Fruit fly (Drosophila melanogaster): Measurements from ENCODE around the gene CG7218.

Gene CG7218

DNA sequence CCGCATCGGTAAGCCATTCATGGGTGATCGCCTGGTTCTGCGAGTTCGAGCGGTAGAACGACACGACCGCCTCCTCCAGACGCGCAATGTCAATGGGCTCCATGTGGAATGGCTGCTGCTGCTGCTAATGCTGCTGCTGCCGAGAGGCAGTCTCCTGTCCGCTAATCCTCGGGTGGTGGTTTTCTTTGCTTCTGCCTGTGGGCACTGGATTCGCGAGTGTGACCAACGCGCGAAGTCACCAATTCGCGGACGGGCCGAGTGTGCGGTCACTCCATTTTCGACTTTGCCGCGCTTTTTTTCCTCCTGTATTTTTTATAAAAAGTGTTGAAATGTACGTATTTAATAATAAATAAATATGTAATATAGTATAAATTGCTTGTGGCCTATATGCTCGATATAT, 19.0 kb upstream of the CG7218 start, which contains the start of gene cdm:
Gene cdm (minus strand): TSS at position 236 of the 400 bp plus-strand sequence.
- TF ChIP-seq EcR (GFP tag; optimal IDR thresholded peaks at IDR 0.05), result no peak

DNA sequence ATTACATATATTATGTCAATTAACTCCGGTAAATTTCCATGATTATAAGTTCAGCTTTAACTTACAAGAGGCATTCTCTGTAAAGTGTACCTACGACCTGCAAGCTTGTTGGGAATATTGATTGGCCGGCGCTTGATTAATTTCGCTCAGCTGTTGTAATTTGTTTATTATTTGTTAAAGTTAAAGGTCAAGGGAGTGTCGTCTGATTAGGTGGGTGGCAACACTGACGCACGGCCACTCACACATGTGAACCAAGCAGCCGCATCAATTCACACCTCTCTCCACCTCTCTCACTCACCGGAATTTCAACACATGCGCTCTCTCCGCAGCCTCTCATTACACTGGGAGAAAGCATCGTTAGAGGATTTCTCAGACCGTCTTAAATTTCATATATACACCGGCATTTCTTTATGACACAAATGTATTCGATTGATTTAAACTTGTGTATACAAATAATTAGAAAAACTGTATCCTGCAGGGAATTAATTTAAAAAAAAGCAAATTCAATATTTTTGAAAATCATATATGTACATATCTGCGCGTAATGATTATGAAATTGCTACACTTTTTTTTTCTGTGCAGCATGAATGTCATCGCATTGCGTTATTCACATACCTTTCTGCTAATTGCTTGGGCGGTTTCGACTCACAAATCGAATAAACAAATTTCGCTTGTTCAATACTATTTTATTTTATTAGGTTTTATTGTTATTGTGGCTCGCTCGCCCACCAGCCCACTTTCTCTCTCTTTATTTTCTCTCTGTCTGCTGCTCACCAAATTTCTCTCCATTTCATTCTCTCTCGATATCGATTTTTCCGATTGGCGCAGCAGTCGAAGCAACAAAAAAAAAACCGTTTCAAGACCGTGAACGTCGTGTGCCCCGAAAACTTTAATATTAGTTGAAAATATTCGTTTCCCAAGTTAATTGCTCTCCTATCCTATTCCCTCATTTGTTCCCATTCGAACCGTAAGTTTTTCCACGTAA, 8.1 kb upstream of the CG7218 start:
- TF ChIP-seq Dll (optimal IDR thresholded peaks at IDR 0.05), result no peak
- TF ChIP-seq pan (optimal IDR thresholded peaks at IDR 0.05), result no peak
- TF ChIP-seq usp (GFP tag; optimal IDR thresholded peaks at IDR 0.05), result no peak
- no peak for TF ChIP-seq CG8478 (optimal IDR thresholded peaks at IDR 0.05)
- TF ChIP-seq psq (optimal IDR thresholded peaks at IDR 0.05), result no peak
- no peak for TF ChIP-seq EcR (GFP tag; optimal IDR thresholded peaks at IDR 0.05)

DNA sequence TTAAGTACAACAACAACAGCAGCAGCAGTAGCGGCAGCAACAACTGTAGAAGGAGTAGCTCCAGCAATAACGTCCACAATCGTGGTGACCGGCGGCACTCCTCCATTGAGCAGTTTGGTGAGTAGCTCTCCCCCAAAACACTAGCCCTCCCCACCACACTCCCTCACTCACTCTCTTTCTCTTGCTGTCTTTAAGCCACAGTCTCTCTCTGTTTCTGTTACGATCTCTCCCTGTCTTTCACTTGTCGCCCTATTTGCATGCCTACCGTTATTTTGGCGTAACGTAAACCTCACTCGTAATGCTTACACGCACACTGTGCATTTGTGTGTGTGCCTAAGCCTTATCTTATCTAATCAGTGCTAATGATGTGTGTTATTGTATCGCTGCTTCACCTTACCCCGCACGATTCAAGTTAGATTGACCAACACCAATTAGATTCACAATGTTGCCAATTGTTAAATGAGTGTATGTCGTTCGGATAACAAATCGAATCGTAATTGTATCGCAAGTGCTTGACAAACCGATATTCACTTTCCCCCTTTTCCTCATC, 5.9 kb upstream of the CG7218 start:
- no peak for TF ChIP-seq CG8478 (optimal IDR thresholded peaks at IDR 0.05)
- TF ChIP-seq psq (optimal IDR thresholded peaks at IDR 0.05), result no peak
- TF ChIP-seq EcR (GFP tag; optimal IDR thresholded peaks at IDR 0.05), result no peak
- no peak for TF ChIP-seq Dll (optimal IDR thresholded peaks at IDR 0.05)
- no peak for TF ChIP-seq usp (GFP tag; optimal IDR thresholded peaks at IDR 0.05)
- TF ChIP-seq pan (optimal IDR thresholded peaks at IDR 0.05), result no peak

DNA sequence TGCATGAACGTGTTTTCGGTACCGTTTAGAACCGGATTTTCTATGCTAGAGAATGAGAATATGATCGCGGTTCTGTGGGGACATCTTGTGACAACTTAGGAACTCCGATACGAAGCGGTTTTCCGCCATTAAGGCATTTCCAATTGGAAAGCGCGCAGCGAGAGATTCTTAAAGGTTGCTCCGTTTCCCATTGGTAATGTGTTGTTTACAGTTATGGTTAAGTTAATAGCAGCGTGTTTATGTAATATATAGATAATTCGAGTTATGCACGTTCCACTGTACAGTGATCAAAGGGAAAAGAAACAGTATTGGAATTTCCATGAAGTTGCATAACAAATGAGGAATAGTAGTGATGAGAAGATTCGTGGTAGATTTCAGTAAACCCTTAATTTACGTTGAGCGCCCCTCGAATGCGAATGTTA, 4.7 kb upstream of the CG7218 start:
- TF ChIP-seq Dll (optimal IDR thresholded peaks at IDR 0.05) (no peak), pan (optimal IDR thresholded peaks at IDR 0.05) (no peak), EcR (GFP tag; optimal IDR thresholded peaks at IDR 0.05) (no peak), CG8478 (optimal IDR thresholded peaks at IDR 0.05) (no peak), usp (GFP tag; optimal IDR thresholded peaks at IDR 0.05) (no peak), psq (optimal IDR thresholded peaks at IDR 0.05) (no peak)

DNA sequence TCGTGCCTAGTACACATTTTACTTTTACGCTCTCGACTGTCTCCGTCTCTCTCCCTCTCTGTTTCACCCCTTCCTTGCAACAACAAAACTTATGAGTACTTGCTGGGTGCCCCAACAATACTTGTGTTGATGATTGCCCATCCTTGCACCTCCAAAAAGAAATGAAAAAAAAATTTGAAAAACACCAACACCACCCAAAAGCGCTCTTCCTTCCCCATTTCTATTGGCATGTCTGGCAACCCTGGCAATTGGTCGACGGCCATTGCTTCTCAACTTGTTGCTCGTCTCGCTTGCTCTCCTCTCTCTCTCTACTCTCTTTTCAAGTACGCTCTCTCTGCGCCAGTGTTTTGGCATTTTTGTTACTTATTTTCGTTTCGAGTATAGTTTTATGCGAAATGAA, 4.2 kb upstream of the CG7218 start:
- TF ChIP-seq EcR (GFP tag; optimal IDR thresholded peaks at IDR 0.05) (no peak), pan (optimal IDR thresholded peaks at IDR 0.05) (no peak), Dll (optimal IDR thresholded peaks at IDR 0.05) (peak; percentile 96), psq (optimal IDR thresholded peaks at IDR 0.05) (no peak), CG8478 (optimal IDR thresholded peaks at IDR 0.05) (no peak), usp (GFP tag; optimal IDR thresholded peaks at IDR 0.05) (no peak)

DNA sequence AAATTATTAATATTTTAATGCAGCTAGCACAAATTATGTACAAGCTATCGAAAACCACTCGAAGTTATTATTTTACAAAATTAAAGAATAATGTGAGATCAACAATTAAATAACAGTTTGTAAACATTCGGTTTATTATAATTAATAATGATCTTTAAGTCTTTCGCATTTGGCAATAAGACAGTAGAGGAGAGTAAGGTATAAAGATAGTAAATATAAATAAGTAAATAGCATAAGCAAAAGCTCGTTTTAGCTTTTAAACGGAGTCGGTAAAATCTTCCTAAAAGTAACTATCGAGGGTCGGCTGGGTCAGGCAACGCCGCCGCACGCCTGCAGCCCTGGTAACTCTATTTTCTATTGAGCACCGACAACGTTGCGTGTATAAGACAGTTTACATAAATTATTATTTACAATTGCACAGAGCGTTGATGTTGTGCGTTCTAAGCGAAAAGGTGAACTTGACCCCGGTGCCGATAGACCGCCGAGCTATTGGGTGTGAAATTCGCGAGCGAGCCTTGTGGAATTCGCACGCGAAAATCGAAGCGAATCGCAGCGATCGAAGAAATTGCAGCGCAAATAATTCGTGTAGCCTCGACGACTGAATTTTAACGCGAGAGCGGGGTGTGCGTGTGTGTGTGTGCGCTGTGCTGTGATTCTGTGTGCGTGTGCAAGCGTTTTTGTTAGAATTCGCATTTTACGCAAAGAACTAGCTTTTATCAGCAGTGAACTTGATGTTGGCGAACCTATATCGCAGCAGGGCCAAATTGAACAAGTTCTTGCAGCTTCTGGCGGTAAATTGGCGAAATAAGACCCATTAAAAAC, 3.4 kb upstream of the CG7218 start, which contains the start of gene wrd:
Gene wrd (plus strand): TSS at position 342 of the 822 bp plus-strand sequence.
- no peak for TF ChIP-seq psq (optimal IDR thresholded peaks at IDR 0.05)
- TF ChIP-seq usp (GFP tag; optimal IDR thresholded peaks at IDR 0.05), result no peak
- no peak for TF ChIP-seq CG8478 (optimal IDR thresholded peaks at IDR 0.05)
- no peak for TF ChIP-seq pan (optimal IDR thresholded peaks at IDR 0.05)
- no peak for TF ChIP-seq Dll (optimal IDR thresholded peaks at IDR 0.05)
- no peak for TF ChIP-seq EcR (GFP tag; optimal IDR thresholded peaks at IDR 0.05)

DNA sequence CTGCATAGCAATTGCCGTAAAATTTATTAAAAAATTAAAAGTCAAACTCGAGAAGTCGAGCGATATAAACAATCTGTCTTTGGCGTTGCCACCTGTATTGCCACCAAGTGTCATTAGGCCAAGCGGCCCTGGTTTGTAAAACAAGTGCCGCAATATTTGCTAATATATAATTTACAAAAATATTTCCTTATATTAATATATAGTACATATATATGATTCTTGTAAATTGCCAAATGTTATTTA, 2.9 kb upstream of the CG7218 start, which contains the start of the genes CG7215 and Prx5:
Gene CG7215 (minus strand): TSS at position 101 of the 243 bp plus-strand sequence.
Gene Prx5 (minus strand): TSS at position 101 of the 243 bp plus-strand sequence.
- no peak for TF ChIP-seq psq (optimal IDR thresholded peaks at IDR 0.05)
- TF ChIP-seq pan (optimal IDR thresholded peaks at IDR 0.05), result no peak
- TF ChIP-seq EcR (GFP tag; optimal IDR thresholded peaks at IDR 0.05), result no peak
- TF ChIP-seq Dll (optimal IDR thresholded peaks at IDR 0.05), result no peak
- no peak for TF ChIP-seq usp (GFP tag; optimal IDR thresholded peaks at IDR 0.05)
- TF ChIP-seq CG8478 (optimal IDR thresholded peaks at IDR 0.05), result no peak

DNA sequence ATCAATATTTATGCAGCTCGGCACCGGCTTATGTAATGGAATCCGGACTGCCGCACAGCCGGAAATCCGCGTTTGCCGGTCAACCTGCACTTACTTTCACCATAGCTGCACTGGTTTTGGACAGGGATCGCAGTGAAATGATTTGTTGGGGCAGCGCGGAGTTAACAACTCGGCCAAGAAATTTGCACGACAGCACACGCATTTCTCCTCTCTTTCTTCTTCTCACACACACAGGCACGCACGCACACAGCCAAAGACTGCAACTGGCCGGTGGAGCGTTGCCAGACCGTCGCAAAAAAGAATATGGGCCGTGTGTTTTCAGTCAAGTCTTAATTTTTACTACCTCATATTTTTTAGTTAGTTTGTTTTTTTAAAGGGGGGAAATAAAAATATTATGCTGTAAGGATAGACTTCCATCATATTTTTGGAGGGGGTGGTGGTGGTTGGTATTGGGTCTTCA, 2.1 kb upstream of the CG7218 start:
- TF ChIP-seq psq (optimal IDR thresholded peaks at IDR 0.05) (no peak), Dll (optimal IDR thresholded peaks at IDR 0.05) (no peak), CG8478 (optimal IDR thresholded peaks at IDR 0.05) (no peak), pan (optimal IDR thresholded peaks at IDR 0.05) (no peak), usp (GFP tag; optimal IDR thresholded peaks at IDR 0.05) (no peak), EcR (GFP tag; optimal IDR thresholded peaks at IDR 0.05) (no peak)

DNA sequence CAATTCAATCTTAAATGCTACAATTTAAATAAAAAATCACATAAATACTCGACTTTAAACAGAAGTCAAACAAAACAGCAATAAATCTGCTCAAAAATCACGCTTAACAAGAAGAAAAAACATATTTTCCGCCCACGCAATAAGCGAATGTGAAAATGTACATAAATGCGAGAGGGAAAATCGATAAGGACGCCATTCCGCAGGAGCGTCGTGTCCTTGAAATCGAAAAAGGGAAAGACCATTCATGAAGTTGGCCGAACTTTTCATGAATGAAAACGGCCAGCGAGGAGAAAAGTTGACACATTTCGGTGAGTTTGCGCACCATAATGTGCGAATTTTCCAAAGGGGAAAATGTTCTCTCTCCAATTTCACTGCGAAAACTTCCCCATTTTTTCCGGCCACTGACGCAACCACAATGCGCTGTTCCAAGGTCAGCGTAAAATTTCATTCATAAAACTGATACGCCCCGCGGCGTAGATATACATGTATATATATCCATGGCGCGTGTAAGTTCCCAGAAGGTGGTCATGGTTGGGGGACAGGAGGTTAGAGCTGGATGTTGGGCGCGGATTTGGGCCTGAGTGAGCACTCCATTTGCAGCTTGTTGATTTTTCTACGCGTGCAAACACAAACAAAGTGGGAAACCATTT, 3.9 kb downstream of the CG7218 start:
- no peak for TF ChIP-seq Dll (optimal IDR thresholded peaks at IDR 0.05)
- TF ChIP-seq CG8478 (optimal IDR thresholded peaks at IDR 0.05), result no peak
- no peak for TF ChIP-seq pan (optimal IDR thresholded peaks at IDR 0.05)
- TF ChIP-seq EcR (GFP tag; optimal IDR thresholded peaks at IDR 0.05), result no peak
- TF ChIP-seq psq (optimal IDR thresholded peaks at IDR 0.05), result no peak
- TF ChIP-seq usp (GFP tag; optimal IDR thresholded peaks at IDR 0.05), result no peak

DNA sequence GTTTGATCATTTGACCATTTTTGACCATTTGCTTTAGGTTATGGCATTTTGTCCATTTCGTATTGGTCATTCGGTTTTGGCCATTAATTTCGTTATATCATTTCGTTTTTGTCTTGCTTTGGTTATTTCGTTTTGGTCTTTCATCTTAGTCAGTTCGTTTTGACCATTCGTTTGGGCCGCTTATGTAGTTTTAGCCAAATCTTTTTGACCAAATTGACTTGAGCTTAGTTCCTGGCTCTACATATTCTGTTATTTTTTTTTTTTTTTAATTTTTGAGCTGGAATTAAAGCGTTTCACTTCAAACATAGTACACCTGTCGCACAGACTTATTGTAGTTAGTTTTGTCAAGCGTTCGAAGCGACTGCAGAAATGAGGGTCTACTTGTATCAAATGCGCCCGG, 5.8 kb downstream of the CG7218 start, which contains the start of gene CG14315:
Gene CG14315 (plus strand): TSS at position 301 of the 400 bp plus-strand sequence.
- TF ChIP-seq EcR (GFP tag; optimal IDR thresholded peaks at IDR 0.05), result no peak
- TF ChIP-seq Dll (optimal IDR thresholded peaks at IDR 0.05), result no peak
- no peak for TF ChIP-seq psq (optimal IDR thresholded peaks at IDR 0.05)
- no peak for TF ChIP-seq pan (optimal IDR thresholded peaks at IDR 0.05)
- TF ChIP-seq usp (GFP tag; optimal IDR thresholded peaks at IDR 0.05), result no peak
- TF ChIP-seq CG8478 (optimal IDR thresholded peaks at IDR 0.05), result no peak

DNA sequence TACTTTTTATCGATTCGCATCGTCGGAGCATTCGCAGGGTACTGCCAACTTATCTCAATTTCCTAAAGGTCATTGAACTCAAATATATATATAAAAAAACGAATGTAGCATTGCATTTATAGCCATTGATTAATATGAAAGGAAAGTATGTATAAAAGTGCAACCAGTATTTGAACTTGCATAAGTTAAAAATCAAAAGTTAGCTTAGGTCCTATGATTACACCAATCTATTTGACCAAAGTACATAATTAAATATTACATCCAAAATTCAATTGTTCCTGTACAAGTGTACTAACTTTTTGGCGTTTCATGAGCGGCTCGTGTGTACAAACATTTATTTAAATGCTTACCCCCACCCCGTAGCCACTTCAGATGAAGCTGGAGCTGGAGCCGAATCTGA, 6.7 kb downstream of the CG7218 start:
- TF ChIP-seq Dll (optimal IDR thresholded peaks at IDR 0.05), result no peak
- TF ChIP-seq CG8478 (optimal IDR thresholded peaks at IDR 0.05), result no peak
- no peak for TF ChIP-seq pan (optimal IDR thresholded peaks at IDR 0.05)
- TF ChIP-seq usp (GFP tag; optimal IDR thresholded peaks at IDR 0.05), result no peak
- TF ChIP-seq EcR (GFP tag; optimal IDR thresholded peaks at IDR 0.05), result no peak
- no peak for TF ChIP-seq psq (optimal IDR thresholded peaks at IDR 0.05)

Data from whole organism.